Worm (Caenorhabditis elegans) whole organism, L1 larva: ENCODE measurements around the gene B0281.3.

Experiments
- C16A3.4 ChIP-seq: fragments of 150-350 bp; optimal IDR thresholded peaks from 2 replicates; lab custom pipeline; 2014; ENCODE audit warnings: missing biosample characterization, missing genetic modification characterization
- C34B4.2 ChIP-seq: sonication (generic microtip); optimal IDR thresholded peaks from 2 replicates; lab custom pipeline; 2017; ENCODE audit warnings: mild to moderate bottlenecking, missing genetic modification characterization, missing compliant biosample characterization
- blmp-1 ChIP-seq: fragments of 150-350 bp; optimal IDR thresholded peaks from 2 replicates; lab custom pipeline; 2014; ENCODE audit warnings: missing biosample characterization, missing genetic modification characterization
- ceh-8 ChIP-seq: fragments of 200-800 bp; sonication (Bioruptor generic); optimal IDR thresholded peaks from 2 replicates; lab custom pipeline; 2018; ENCODE audit warnings: mild to moderate bottlenecking, missing genetic modification characterization, moderate library complexity, missing compliant biosample characterization
- ceh-82 ChIP-seq, 3 experiments: fragments of 150-350 bp in 1 of 3; sonication (generic microtip) in 2 of 3; optimal IDR thresholded peaks; 2 replicates each; lab custom pipeline; 2014 to 2017; ENCODE audit warnings: missing biosample characterization in 3 of 3, missing genetic modification characterization in 3 of 3
- ces-1 ChIP-seq: fragments of 150-350 bp; optimal IDR thresholded peaks from 2 replicates; lab custom pipeline; 2014; ENCODE audit warnings: missing biosample characterization, missing genetic modification reagents, missing genetic modification characterization
- efl-1 ChIP-seq, 4 experiments: fragments of 150-350 bp; optimal IDR thresholded peaks in 3 of 4; peaks in 1 of 4; 1 replicate in 1 of 4; 2 replicates in 3 of 4; lab custom pipeline; 2014; ENCODE audit warnings: missing biosample characterization in 2 of 4, missing genetic modification characterization in 2 of 4, missing genetic modification reagents in 2 of 4
- egl-27 ChIP-seq, 2 experiments: fragments of 150-350 bp in 1 of 2; sonication (generic microtip); optimal IDR thresholded peaks; 3 replicates each; lab custom pipeline; 2017 to 2018; ENCODE audit warnings: missing biosample characterization in 2 of 2, missing genetic modification characterization in 2 of 2, missing genetic modification reagents in 2 of 2
- elt-2 ChIP-seq: sonication (generic microtip); optimal IDR thresholded peaks from 2 replicates; lab custom pipeline; 2016; ENCODE audit warnings: missing genetic modification characterization, mild to moderate bottlenecking, inconsistent platforms, missing compliant biosample characterization, missing genetic modification reagents
- elt-3 ChIP-seq, 6 experiments: fragments of 150-350 bp in 1 of 6; sonication (generic microtip); optimal IDR thresholded peaks; 2 replicates each; lab custom pipeline; 2017 to 2018; ENCODE audit warnings: missing biosample characterization in 6 of 6, missing genetic modification characterization in 6 of 6, inconsistent platforms in 1 of 6
- hlh-17 ChIP-seq: fragments of 200-800 bp; sonication (Bioruptor generic); optimal IDR thresholded peaks from 2 replicates; lab custom pipeline; 2018; ENCODE audit warnings: missing genetic modification characterization, mild to moderate bottlenecking, missing compliant biosample characterization, moderate library complexity, borderline replicate concordance
- isw-1 ChIP-seq: fragments of 200-800 bp; sonication (Bioruptor generic); IDR thresholded peaks from 2 replicates; pipeline ENCODE4 v1.3.6; 2022; ENCODE audit warnings: missing genetic modification characterization, missing compliant biosample characterization
- lin-39 ChIP-seq: fragments of 150-350 bp; optimal IDR thresholded peaks from 2 replicates; lab custom pipeline; 2014; ENCODE audit warnings: missing biosample characterization, missing genetic modification reagents, missing genetic modification characterization
- lsy-2 ChIP-seq, 2 experiments: fragments of 150-350 bp; optimal IDR thresholded peaks; 2 replicates each; lab custom pipeline; 2014; ENCODE audit warnings: missing biosample characterization in 2 of 2, missing genetic modification characterization in 2 of 2
- mab-9 ChIP-seq: fragments of 200-800 bp; sonication (Bioruptor generic); IDR thresholded peaks from 2 replicates; pipeline ENCODE4 v1.3.6; 2022; ENCODE audit warnings: missing genetic modification reagents, missing genetic modification characterization, missing compliant biosample characterization
- nhr-12 ChIP-seq: sonication (generic microtip); optimal IDR thresholded peaks from 2 replicates; lab custom pipeline; 2017; ENCODE audit warnings: missing biosample characterization, missing genetic modification characterization
- nhr-28 ChIP-seq: fragments of 150-350 bp; optimal IDR thresholded peaks from 2 replicates; lab custom pipeline; 2014; ENCODE audit warnings: missing biosample characterization, missing genetic modification characterization
- nhr-47 ChIP-seq: sonication (generic microtip); optimal IDR thresholded peaks from 2 replicates; lab custom pipeline; 2016; ENCODE audit warnings: mild to moderate bottlenecking, missing genetic modification characterization, moderate library complexity, missing compliant biosample characterization
- nhr-90 ChIP-seq: sonication (generic microtip); optimal IDR thresholded peaks from 2 replicates; lab custom pipeline; 2016; ENCODE audit warnings: mild to moderate bottlenecking, missing genetic modification characterization, missing compliant biosample characterization; ENCODE audit not compliant: poor library complexity
- pag-3 ChIP-seq: sonication (generic microtip); optimal IDR thresholded peaks from 2 replicates; lab custom pipeline; 2017; ENCODE audit warnings: missing genetic modification characterization, mild to moderate bottlenecking, missing compliant biosample characterization, antibody characterized with exemption, borderline replicate concordance; ENCODE audit not compliant: insufficient read depth
- pax-3 ChIP-seq: fragments of 200-800 bp; sonication (Bioruptor generic); optimal IDR thresholded peaks from 2 replicates; lab custom pipeline; 2018; ENCODE audit warnings: mild to moderate bottlenecking, missing genetic modification characterization, moderate library complexity, missing compliant biosample characterization
- pqm-1 ChIP-seq: sonication (generic microtip); optimal IDR thresholded peaks from 3 replicates; lab custom pipeline; 2017; ENCODE audit warnings: missing biosample characterization, missing genetic modification characterization
- rnt-1 ChIP-seq: sonication (generic microtip); optimal IDR thresholded peaks from 2 replicates; lab custom pipeline; 2016; ENCODE audit warnings: mild to moderate bottlenecking, missing genetic modification characterization, moderate library complexity, missing compliant biosample characterization
- snpc-4 ChIP-seq: fragments of 150-350 bp; optimal IDR thresholded peaks from 2 replicates; lab custom pipeline; 2014; ENCODE audit warnings: missing biosample characterization, missing genetic modification characterization
- snu-23 ChIP-seq: sonication (generic microtip); optimal IDR thresholded peaks from 2 replicates; lab custom pipeline; 2016; ENCODE audit warnings: missing genetic modification characterization, missing compliant biosample characterization
- swsn-7 ChIP-seq: sonication (generic microtip); optimal IDR thresholded peaks from 2 replicates; lab custom pipeline; 2016; ENCODE audit warnings: missing genetic modification characterization, missing compliant biosample characterization
- tbx-2 ChIP-seq: sonication (generic microtip); optimal IDR thresholded peaks from 2 replicates; lab custom pipeline; 2016; ENCODE audit warnings: missing genetic modification characterization, missing compliant biosample characterization
- unc-130 ChIP-seq: fragments of 150-350 bp; optimal IDR thresholded peaks from 2 replicates; lab custom pipeline; 2017; ENCODE audit warnings: missing biosample characterization, missing genetic modification characterization, inconsistent platforms
- unc-30 ChIP-seq: sonication (generic microtip); optimal IDR thresholded peaks from 2 replicates; lab custom pipeline; 2017; ENCODE audit warnings: missing biosample characterization, missing genetic modification characterization
- unc-62 ChIP-seq: fragments of 150-350 bp; optimal IDR thresholded peaks from 2 replicates; lab custom pipeline; 2014; ENCODE audit warnings: missing biosample characterization, missing genetic modification reagents, missing genetic modification characterization
- zip-4 ChIP-seq: fragments of 200-800 bp; sonication (Bioruptor generic); optimal IDR thresholded peaks from 2 replicates; lab custom pipeline; 2018; ENCODE audit warnings: mild to moderate bottlenecking, missing genetic modification characterization, moderate library complexity, missing compliant biosample characterization
- ztf-11 ChIP-seq, 2 experiments: sonication (generic microtip); optimal IDR thresholded peaks; 2 replicates each; lab custom pipeline; 2016 to 2017; ENCODE audit warnings: missing genetic modification characterization in 2 of 2, missing biosample characterization in 1 of 2, missing compliant biosample characterization in 1 of 2

B0281.3 gene

ce11 chrII:2346672-2347071 lies 39.8 kb downstream of the B0281.3 start, which contains the start of gene F43C11.4:
TSS of gene F43C11.4 (plus strand) at chrII:2346972.
- TF ChIP-seq nhr-12 (no peak), ceh-82 (tag; optimal IDR thresholded peaks at IDR 0.05; lab: Kevin White, UChicago) (no peak), nhr-47 (tag; lab: Kevin White, UChicago) (no peak), efl-1 (optimal IDR thresholded peaks at IDR 0.05; lab: Kevin White, UChicago) (no peak), efl-1 (GFP tag; optimal IDR thresholded peaks at IDR 0.05 in 1 of 2; lab: Kevin White, UChicago) (no peak), zip-4 (GFP tag; lab: Kevin White, UChicago) (no peak), snu-23 (no peak), nhr-90 (tag; lab: Kevin White, UChicago) (no peak), lsy-2 (tag; optimal IDR thresholded peaks at IDR 0.05; lab: Kevin White, UChicago) (no peak), egl-27 (tag; optimal IDR thresholded peaks at IDR 0.05; lab: Kevin White, UChicago) (no peak), isw-1 (GFP tag; lab: Robert Waterston, UW) (no peak), unc-62 (GFP tag; lab: Kevin White, UChicago) (no peak), unc-130 (no peak), hlh-17 (GFP tag; lab: Kevin White, UChicago) (no peak), pag-3 (no peak), unc-30 (tag; lab: Kevin White, UChicago) (no peak), C16A3.4 (no peak), elt-2 (tag; lab: Kevin White, UChicago) (no peak)

DNA sequence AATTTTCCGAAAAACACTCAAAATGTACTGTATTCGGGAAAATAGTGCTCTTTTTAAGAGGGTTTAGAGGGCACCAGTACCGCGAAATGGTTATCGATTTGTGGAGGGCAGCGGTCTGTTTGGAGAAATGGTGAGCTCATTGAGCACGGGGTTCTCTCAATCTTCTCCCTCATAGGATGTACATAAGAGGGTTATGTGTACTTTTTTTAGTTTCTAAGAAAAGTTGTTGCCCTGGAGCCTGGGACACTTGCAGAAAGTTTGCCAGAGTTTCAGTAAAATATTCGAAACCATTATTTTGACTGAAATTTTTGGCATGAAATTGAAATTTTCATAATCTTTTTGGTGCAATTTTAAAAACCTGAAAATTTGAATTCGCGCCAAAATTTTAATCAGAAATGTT lies 45.7 kb downstream of the B0281.3 start, which contains the start of gene F43C11.10:
Gene F43C11.10 (minus strand): TSS at position 101 of the 400 bp plus-strand sequence.
- TF ChIP-seq ceh-8 (GFP tag; lab: Kevin White, UChicago) (no peak), mab-9 (GFP tag; lab: Robert Waterston, UW) (no peak)

DNA sequence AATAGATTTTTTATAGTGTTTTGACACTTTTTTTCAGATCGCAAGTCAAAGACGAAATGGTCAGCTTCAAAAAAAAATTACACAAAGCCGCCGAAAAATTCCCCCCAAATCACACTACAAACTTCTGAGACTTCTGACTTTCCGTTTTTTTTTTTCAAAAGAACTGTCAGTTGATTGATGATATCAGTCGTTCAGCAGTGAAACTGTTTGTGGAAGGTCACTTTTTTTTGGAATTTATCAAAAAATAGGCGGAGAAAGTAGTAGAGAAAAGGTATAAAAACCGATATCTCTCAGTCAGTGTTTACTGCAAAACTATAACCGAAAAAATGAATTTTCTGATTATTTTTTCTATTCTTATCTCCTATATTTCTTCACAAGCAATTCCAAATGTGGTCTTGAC lies 46.2 kb downstream of the B0281.3 start, which contains the start of gene F43C11.3:
Gene F43C11.3 (plus strand): TSS at position 301 of the 400 bp plus-strand sequence.
- no peak for TF ChIP-seq ceh-82 (tag; optimal IDR thresholded peaks at IDR 0.05; lab: Kevin White, UChicago)

DNA sequence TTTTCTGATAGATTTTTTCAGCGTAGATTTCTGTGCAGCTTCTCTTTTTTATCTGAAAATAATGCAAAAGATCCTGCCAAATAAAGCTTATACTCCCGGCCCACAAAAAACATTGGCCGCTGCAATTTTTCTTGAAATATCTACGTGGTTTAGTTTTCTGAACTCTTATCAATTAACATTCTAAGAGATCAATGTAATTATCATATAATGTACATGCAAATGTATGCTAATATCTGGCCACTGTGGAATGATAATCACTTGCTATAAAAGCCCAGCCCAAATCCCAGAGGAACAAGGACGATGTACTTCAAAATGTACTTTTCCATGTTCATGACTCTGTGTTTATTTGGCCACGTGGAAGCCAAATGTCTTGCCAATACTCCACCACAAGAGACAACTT lies 47.6 kb downstream of the B0281.3 start, which contains the start of gene F43C11.2:
Gene F43C11.2 (plus strand): TSS at position 301 of the 400 bp plus-strand sequence.
- no peak for TF ChIP-seq unc-130
- TF ChIP-seq pqm-1 (tag; lab: Kevin White, UChicago): no peak
- TF ChIP-seq nhr-28 (tag; lab: Kevin White, UChicago): no peak
- no peak for TF ChIP-seq swsn-7

DNA sequence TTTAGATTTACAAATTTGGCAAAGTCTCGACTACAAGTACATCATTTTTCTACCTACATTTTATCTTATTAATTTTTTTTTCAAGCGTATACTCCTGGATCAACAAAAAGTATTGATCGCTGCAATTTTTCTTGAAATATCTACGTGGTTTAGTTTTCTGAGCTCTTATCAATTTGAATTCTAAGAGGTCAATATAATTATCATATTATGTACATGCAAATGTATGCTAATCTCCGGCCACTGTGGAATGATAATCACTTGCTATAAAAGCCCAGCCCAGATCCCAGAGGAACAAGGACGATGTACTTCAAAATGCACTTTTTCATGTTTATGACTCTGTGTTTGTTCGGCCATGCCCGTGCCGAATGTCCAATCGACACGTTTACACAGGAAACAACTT lies 50.0 kb downstream of the B0281.3 start, which contains the start of gene F43C11.1:
Gene F43C11.1 (plus strand): TSS at position 301 of the 400 bp plus-strand sequence.
- TF ChIP-seq C34B4.2 (no peak), efl-1 (optimal IDR thresholded peaks at IDR 0.05; lab: Kevin White, UChicago) (no peak), efl-1 (GFP tag; optimal IDR thresholded peaks at IDR 0.05 in 1 of 2; lab: Kevin White, UChicago) (no peak), elt-3 (tag; optimal IDR thresholded peaks at IDR 0.05; lab: Kevin White, UChicago) (no peak), ces-1 (no peak), zip-4 (GFP tag; lab: Kevin White, UChicago) (no peak), tbx-2 (tag; lab: Kevin White, UChicago) (no peak), rnt-1 (tag; lab: Kevin White, UChicago) (no peak), blmp-1 (no peak), snpc-4 (tag; lab: Kevin White, UChicago) (no peak), mab-9 (GFP tag; lab: Robert Waterston, UW) (no peak), pax-3 (no peak), nhr-47 (tag; lab: Kevin White, UChicago) (no peak), lin-39 (tag; lab: Kevin White, UChicago) (no peak), egl-27 (tag; optimal IDR thresholded peaks at IDR 0.05; lab: Kevin White, UChicago) (no peak), ztf-11 (tag; optimal IDR thresholded peaks at IDR 0.05; lab: Kevin White, UChicago) (no peak)
